Worm (Caenorhabditis elegans) whole organism, L1 larva: Measurements from ENCODE around the gene R02C2.7.

Source experiments
- aha-1 ChIP-seq: fragments of 150-350 bp; optimal IDR thresholded peaks from 2 replicates; lab custom pipeline; 2014; ENCODE audit warnings: missing biosample characterization, missing genetic modification characterization
- aly-2 ChIP-seq: fragments of 150-350 bp; optimal IDR thresholded peaks from 2 replicates; lab custom pipeline; 2014; ENCODE audit warnings: missing biosample characterization, missing genetic modification characterization
- blmp-1 ChIP-seq: fragments of 150-350 bp; optimal IDR thresholded peaks from 2 replicates; lab custom pipeline; 2014; ENCODE audit warnings: missing biosample characterization, missing genetic modification characterization
- fkh-10 ChIP-seq: sonication (generic microtip); optimal IDR thresholded peaks from 2 replicates; lab custom pipeline; 2017; ENCODE audit warnings: missing biosample characterization, missing genetic modification reagents, missing genetic modification characterization
- lin-39 ChIP-seq: fragments of 150-350 bp; optimal IDR thresholded peaks from 2 replicates; lab custom pipeline; 2014; ENCODE audit warnings: missing biosample characterization, missing genetic modification reagents, missing genetic modification characterization
- sox-4 ChIP-seq: sonication (generic microtip); optimal IDR thresholded peaks from 2 replicates; lab custom pipeline; 2016; ENCODE audit warnings: missing genetic modification characterization, missing compliant biosample characterization
- tbx-2 ChIP-seq: sonication (generic microtip); optimal IDR thresholded peaks from 2 replicates; lab custom pipeline; 2016; ENCODE audit warnings: missing genetic modification characterization, missing compliant biosample characterization
- unc-62 ChIP-seq: fragments of 150-350 bp; optimal IDR thresholded peaks from 2 replicates; lab custom pipeline; 2014; ENCODE audit warnings: missing biosample characterization, missing genetic modification reagents, missing genetic modification characterization
- vab-15 ChIP-seq: sonication (generic microtip); optimal IDR thresholded peaks from 2 replicates; lab custom pipeline; 2017; ENCODE audit warnings: missing genotype, mild to moderate bottlenecking, missing genetic modification characterization, missing compliant biosample characterization
- zip-4 ChIP-seq: fragments of 200-800 bp; sonication (Bioruptor generic); optimal IDR thresholded peaks from 2 replicates; lab custom pipeline; 2018; ENCODE audit warnings: mild to moderate bottlenecking, missing genetic modification characterization, moderate library complexity, missing compliant biosample characterization

DNA sequence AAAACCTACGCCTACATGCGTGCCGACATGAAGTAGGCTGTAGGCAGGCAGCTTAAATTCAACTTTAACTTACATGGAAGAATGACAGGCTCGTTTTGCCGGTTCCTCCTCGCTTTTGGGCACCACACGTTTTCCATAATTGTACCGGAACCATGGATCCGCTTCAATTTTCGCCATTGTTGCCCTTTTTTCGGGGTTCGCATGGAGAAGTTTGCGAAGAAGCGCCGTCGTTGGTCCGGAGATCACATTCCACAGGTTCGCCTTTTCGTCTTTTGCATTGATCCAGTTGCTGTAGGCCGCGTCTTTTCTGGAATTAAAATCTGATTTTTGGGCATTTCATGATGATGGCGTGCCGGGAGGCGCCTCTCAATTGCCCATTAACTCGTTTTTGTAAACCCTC lies 5.4 kb downstream of the R02C2.7 start:
- TF ChIP-seq blmp-1 (tag; lab: Kevin White, UChicago) = no peak
- no peak for TF ChIP-seq zip-4 (GFP tag; lab: Kevin White, UChicago)
- TF ChIP-seq lin-39 (tag; lab: Kevin White, UChicago) = no peak
- no peak for TF ChIP-seq aly-2 (tag; lab: Kevin White, UChicago)
- TF ChIP-seq tbx-2 = no peak
- no peak for TF ChIP-seq vab-15
- no peak for TF ChIP-seq unc-62 (GFP tag; lab: Kevin White, UChicago)
- no peak for TF ChIP-seq fkh-10 (GFP tag; lab: Kevin White, UChicago)
- TF ChIP-seq sox-4 = no peak
- TF ChIP-seq aha-1 (tag; lab: Kevin White, UChicago) = no peak
